Worm (Caenorhabditis elegans) whole organism, L3 larva: ENCODE results near the gene mrps-14.

Source experiments
- R02D3.7 ChIP-seq: fragments of 150-350 bp; optimal IDR thresholded peaks from 2 replicates; lab custom pipeline; 2014; ENCODE audit warnings: missing biosample characterization, missing genetic modification characterization
- ZK546.5 ChIP-seq: sonication (generic microtip); optimal IDR thresholded peaks from 2 replicates; lab custom pipeline; 2017; ENCODE audit warnings: missing biosample characterization, missing genetic modification characterization
- aly-2 ChIP-seq: fragments of 150-350 bp; optimal IDR thresholded peaks from 2 replicates; lab custom pipeline; 2014; ENCODE audit warnings: missing biosample characterization, missing genetic modification characterization
- ceh-82 ChIP-seq: fragments of 150-350 bp; optimal IDR thresholded peaks from 2 replicates; lab custom pipeline; 2014; ENCODE audit warnings: missing biosample characterization, missing genetic modification characterization
- ceh-9 ChIP-seq: sonication (generic microtip); optimal IDR thresholded peaks from 2 replicates; lab custom pipeline; 2018; ENCODE audit warnings: missing biosample characterization, missing genetic modification characterization
- daf-12 ChIP-seq: fragments of 150-350 bp; optimal IDR thresholded peaks from 2 replicates; lab custom pipeline; 2014; ENCODE audit warnings: missing biosample characterization, missing genetic modification reagents, missing genetic modification characterization
- elt-2 ChIP-seq: sonication (generic microtip); optimal IDR thresholded peaks from 2 replicates; lab custom pipeline; 2016; ENCODE audit warnings: missing genetic modification reagents, mild to moderate bottlenecking, missing genetic modification characterization, missing compliant biosample characterization
- elt-3 ChIP-seq, 3 experiments: fragments of 150-350 bp in 1 of 3; sonication (generic microtip) in 2 of 3; optimal IDR thresholded peaks; 2 replicates in 2 of 3; 4 replicates in 1 of 3; lab custom pipeline; 2014 to 2017; ENCODE audit warnings: missing biosample characterization in 3 of 3, missing genetic modification characterization in 3 of 3
- fkh-2 ChIP-seq: fragments of 150-350 bp; optimal IDR thresholded peaks from 2 replicates; lab custom pipeline; 2014; ENCODE audit warnings: missing biosample characterization, missing genetic modification reagents, missing genetic modification characterization
- fos-1 ChIP-seq: fragments of 150-350 bp; optimal IDR thresholded peaks from 2 replicates; lab custom pipeline; 2014; ENCODE audit warnings: missing biosample characterization, missing genetic modification characterization
- lin-39 ChIP-seq: fragments of 150-350 bp; optimal IDR thresholded peaks from 2 replicates; lab custom pipeline; 2018; ENCODE audit warnings: missing biosample characterization, missing genetic modification reagents, missing genetic modification characterization
- lsy-12 ChIP-seq: sonication (generic microtip); optimal IDR thresholded peaks from 2 replicates; lab custom pipeline; 2016; ENCODE audit warnings: mild to moderate bottlenecking, missing genetic modification characterization, missing compliant biosample characterization
- mdl-1 ChIP-seq: fragments of 150-350 bp; optimal IDR thresholded peaks from 2 replicates; lab custom pipeline; 2014; ENCODE audit warnings: missing biosample characterization, missing genetic modification characterization
- mml-1 ChIP-seq: fragments of 150-350 bp; sonication (generic microtip); optimal IDR thresholded peaks from 3 replicates; lab custom pipeline; 2014; ENCODE audit warnings: missing biosample characterization, missing genetic modification characterization
- nhr-11 ChIP-seq: fragments of 150-350 bp; optimal IDR thresholded peaks from 2 replicates; lab custom pipeline; 2014; ENCODE audit warnings: missing biosample characterization, missing genetic modification characterization
- nhr-23 ChIP-seq: fragments of 150-350 bp; optimal IDR thresholded peaks from 2 replicates; lab custom pipeline; 2014; ENCODE audit warnings: missing biosample characterization, missing genetic modification reagents, missing genetic modification characterization
- nhr-28 ChIP-seq: fragments of 150-350 bp; optimal IDR thresholded peaks from 2 replicates; lab custom pipeline; 2014; ENCODE audit warnings: missing biosample characterization, missing genetic modification characterization
- nhr-43 ChIP-seq: sonication (generic microtip); optimal IDR thresholded peaks from 2 replicates; lab custom pipeline; 2016; ENCODE audit warnings: mild to moderate bottlenecking, missing genetic modification characterization, missing compliant biosample characterization; ENCODE audit not compliant: poor library complexity, severe bottlenecking
- nhr-67 ChIP-seq: fragments of 150-350 bp; optimal IDR thresholded peaks from 2 replicates; lab custom pipeline; 2014; ENCODE audit warnings: missing biosample characterization, missing genetic modification characterization
- nhr-77 ChIP-seq: fragments of 150-350 bp; optimal IDR thresholded peaks from 2 replicates; lab custom pipeline; 2014; ENCODE audit warnings: missing biosample characterization, missing genetic modification characterization
- tbx-2 ChIP-seq: sonication (generic microtip); optimal IDR thresholded peaks from 2 replicates; lab custom pipeline; 2016; ENCODE audit warnings: mild to moderate bottlenecking, missing genetic modification characterization, missing compliant biosample characterization
- unc-39 ChIP-seq: sonication (generic microtip); optimal IDR thresholded peaks from 4 replicates; lab custom pipeline; 2017; ENCODE audit warnings: missing biosample characterization, missing genetic modification characterization

mrps-14 gene

ce11 chrII:10194605-10195004, 47.7 kb downstream of the mrps-14 start, which contains the start of gene srb-6:
Gene srb-6 (plus strand): TSS chrII:10194905.
- TF ChIP-seq nhr-28 (tag; lab: Kevin White, UChicago): no peak
- no peak for TF ChIP-seq nhr-67
- no peak for TF ChIP-seq R02D3.7 (tag; lab: Kevin White, UChicago)
- TF ChIP-seq lsy-12 (tag; lab: Kevin White, UChicago): no peak
- TF ChIP-seq elt-2 (tag; lab: Kevin White, UChicago): no peak
- TF ChIP-seq elt-3 (tag; optimal IDR thresholded peaks at IDR 0.05; lab: Kevin White, UChicago): no peak
- no peak for TF ChIP-seq mdl-1
- no peak for TF ChIP-seq ceh-9
- TF ChIP-seq nhr-77: no peak
- no peak for TF ChIP-seq unc-39 (tag; lab: Kevin White, UChicago)
- TF ChIP-seq mml-1: no peak
- no peak for TF ChIP-seq lin-39 (tag; lab: Kevin White, UChicago)
- TF ChIP-seq daf-12: no peak
- TF ChIP-seq tbx-2: no peak
- TF ChIP-seq ZK546.5 (tag; lab: Kevin White, UChicago): no peak

ce11 chrII:10192207-10192606, 50.1 kb downstream of the mrps-14 start, which contains the start of gene R05H5.7:
Gene R05H5.7 (plus strand): TSS chrII:10192507.
- TF ChIP-seq fos-1 (tag; lab: Kevin White, UChicago) (no peak), nhr-23 (tag; lab: Kevin White, UChicago) (no peak), R02D3.7 (tag; lab: Kevin White, UChicago) (no peak), unc-39 (tag; lab: Kevin White, UChicago) (no peak), nhr-43 (tag; lab: Kevin White, UChicago) (no peak), fkh-2 (tag; lab: Kevin White, UChicago) (no peak), mdl-1 (no peak), daf-12 (no peak), nhr-11 (tag; lab: Kevin White, UChicago) (no peak), nhr-67 (no peak), ceh-82 (tag; lab: Kevin White, UChicago) (no peak), tbx-2 (no peak), aly-2 (tag; lab: Kevin White, UChicago) (no peak)
